Fruit fly (Drosophila melanogaster): Measurements from ENCODE around the gene CG17855.

- no peak for TF ChIP-seq CG4496 (GFP tag; IDR thresholded peaks at IDR 0.05)
- TF ChIP-seq gl (tag; optimal IDR thresholded peaks at IDR 0.05), result no peak
- no peak for TF ChIP-seq CG8301 (tag; optimal IDR thresholded peaks at IDR 0.05)
- TF ChIP-seq D1 (tag; optimal IDR thresholded peaks at IDR 0.05), result no peak
- no peak for TF ChIP-seq CG34367 (tag; optimal IDR thresholded peaks at IDR 0.05)
- TF ChIP-seq EcR (GFP tag; optimal IDR thresholded peaks at IDR 0.05), result no peak
- no peak for TF ChIP-seq CG13204 (GFP tag; optimal IDR thresholded peaks at IDR 0.05)
- no peak for TF ChIP-seq fd96Ca (GFP tag; IDR thresholded peaks at IDR 0.05)
Observed at dm6 chr2L:9500454-9500853, 39.9 kb upstream of the CG17855 start.
